Fruit fly (Drosophila melanogaster) whole organism: Measurements from ENCODE around the gene eIF3l.

Experiments used
- CG8478 ChIP-seq: fragments of >200 bp; optimal IDR thresholded peaks from 2 replicates; lab custom pipeline; 2018; ENCODE audit warnings: inconsistent platforms
- Dll ChIP-seq: fragments of >200 bp; optimal IDR thresholded peaks from 2 replicates; lab custom pipeline; 2017
- pan ChIP-seq: fragments of >200 bp; optimal IDR thresholded peaks from 2 replicates; lab custom pipeline; 2017

DNA sequence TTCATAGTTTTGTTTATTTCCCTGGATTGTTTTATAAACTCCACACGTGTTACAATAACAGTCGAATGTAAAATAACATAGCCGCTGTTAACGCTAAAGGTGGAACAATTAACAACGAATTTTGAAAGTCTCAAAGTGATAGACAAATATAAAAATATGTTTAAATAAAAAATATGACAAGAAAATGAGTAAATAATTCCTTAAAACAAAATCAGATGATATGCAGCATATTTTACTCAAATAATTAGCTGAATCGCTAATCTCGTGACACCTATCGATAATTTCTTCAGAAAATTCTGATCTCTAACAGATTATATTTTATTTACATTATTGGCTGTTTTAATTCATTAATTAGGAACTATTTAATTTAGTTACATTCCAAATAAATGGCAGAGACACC is 9.3 kb downstream of the eIF3l start, which contains the start of the genes CG5645 and Atg12:
- no peak for TF ChIP-seq pan
- no peak for TF ChIP-seq CG8478
- TF ChIP-seq Dll: no peak
